Worm (Caenorhabditis elegans) whole organism, L4 larva: ENCODE data around the gene R02F2.9.
A peak's percentile ranks its signal among the peaks of the same experiment; 100 is the strongest.

Experiments
- F26F4.8 ChIP-seq: fragments of 200-800 bp; sonication (Bioruptor generic); conservative IDR thresholded peaks from 2 replicates; pipeline ENCODE4 v1.3.6; 2022; ENCODE audit warnings: missing genetic modification characterization, missing compliant biosample characterization
- R02D3.7 ChIP-seq: fragments of 150-350 bp; sonication (generic microtip); optimal IDR thresholded peaks from 3 replicates; lab custom pipeline; 2014; ENCODE audit warnings: missing biosample characterization, missing genetic modification characterization
- T20F7.1 ChIP-seq: fragments of 200-800 bp; sonication (Bioruptor generic); optimal IDR thresholded peaks from 2 replicates; lab custom pipeline; 2018; ENCODE audit warnings: mild to moderate bottlenecking, missing genetic modification characterization, missing compliant biosample characterization
- ZK546.5 ChIP-seq, 2 experiments: sonication (generic microtip); optimal IDR thresholded peaks; 2 replicates each; lab custom pipeline; 2017; ENCODE audit warnings: missing biosample characterization in 2 of 2, missing genetic modification characterization in 2 of 2
- aha-1 ChIP-seq: fragments of 150-350 bp; peaks from one replicate; lab custom pipeline; 2014; ENCODE audit warnings: missing biosample characterization, missing genetic modification characterization
- ama-1 ChIP-seq: fragments of 150-350 bp; optimal IDR thresholded peaks from 2 replicates; lab custom pipeline; 2014; ENCODE audit warnings: inconsistent platforms, mixed read lengths
- ceh-20 ChIP-seq: fragments of 200-800 bp; sonication (Bioruptor generic); IDR thresholded peaks from 2 replicates; pipeline ENCODE4 v1.3.6; 2022; ENCODE audit warnings: missing genetic modification reagents, missing genetic modification characterization, missing compliant biosample characterization
- ceh-32 ChIP-seq: sonication (generic microtip); optimal IDR thresholded peaks from 2 replicates; lab custom pipeline; 2016; ENCODE audit warnings: mild to moderate bottlenecking, missing genetic modification characterization, missing compliant biosample characterization; ENCODE audit not compliant: poor library complexity
- cey-2 ChIP-seq: sonication (generic microtip); optimal IDR thresholded peaks from 3 replicates; lab custom pipeline; 2017; ENCODE audit warnings: missing genetic modification characterization, mild to moderate bottlenecking, missing compliant biosample characterization, antibody characterized with exemption, borderline replicate concordance; ENCODE audit not compliant: insufficient read depth
- daf-16 ChIP-seq, 3 experiments: sonication (generic microtip); optimal IDR thresholded peaks; 2 replicates each; lab custom pipeline; 2016 to 2017; ENCODE audit warnings: missing genetic modification characterization in 3 of 3, missing genetic modification reagents in 3 of 3, mild to moderate bottlenecking in 2 of 3, missing compliant biosample characterization in 2 of 3, missing biosample characterization in 1 of 3, moderate library complexity in 1 of 3
- dmd-6 ChIP-seq: fragments of 200-800 bp; sonication (Bioruptor generic); IDR thresholded peaks from 2 replicates; pipeline ENCODE4 v1.3.6; 2022; ENCODE audit warnings: missing genetic modification reagents, missing genetic modification characterization, missing compliant biosample characterization
- dmd-9 ChIP-seq: fragments of 200-800 bp; sonication (Bioruptor generic); IDR thresholded peaks from 2 replicates; pipeline ENCODE4 v1.3.6; 2022; ENCODE audit warnings: missing genetic modification reagents, missing genetic modification characterization, missing compliant biosample characterization
- dve-1 ChIP-seq: sonication (generic microtip); optimal IDR thresholded peaks from 2 replicates; lab custom pipeline; 2017; ENCODE audit warnings: antibody characterized with exemption, mild to moderate bottlenecking, missing genetic modification characterization, missing compliant biosample characterization; ENCODE audit not compliant: insufficient read depth
- egl-43 ChIP-seq: fragments of 200-800 bp; sonication (Bioruptor generic); IDR thresholded peaks from 2 replicates; pipeline ENCODE4 v1.3.6; 2022; ENCODE audit warnings: missing genetic modification reagents, missing genetic modification characterization, missing compliant biosample characterization
- fkh-10 ChIP-seq: fragments of 150-350 bp; optimal IDR thresholded peaks from 2 replicates; lab custom pipeline; 2014; ENCODE audit warnings: missing biosample characterization, missing genetic modification reagents, missing genetic modification characterization
- fos-1 ChIP-seq: fragments of 150-350 bp; optimal IDR thresholded peaks from 2 replicates; lab custom pipeline; 2014; ENCODE audit warnings: missing biosample characterization, missing genetic modification characterization
- gei-8 ChIP-seq: fragments of 200-800 bp; sonication (Bioruptor generic); optimal IDR thresholded peaks from 2 replicates; lab custom pipeline; 2018; ENCODE audit warnings: mild to moderate bottlenecking, missing genetic modification characterization, missing compliant biosample characterization
- hif-1 ChIP-seq, 2 experiments: sonication (generic microtip); optimal IDR thresholded peaks; 2 replicates each; lab custom pipeline; 2016 to 2017; ENCODE audit warnings: missing compliant biosample characterization in 2 of 2, missing genetic modification characterization in 2 of 2, missing genetic modification reagents in 2 of 2, missing genotype in 2 of 2, mild to moderate bottlenecking in 1 of 2
- hlh-11 ChIP-seq: fragments of 200-800 bp; sonication (Bioruptor generic); optimal IDR thresholded peaks from 2 replicates; lab custom pipeline; 2018; ENCODE audit warnings: mild to moderate bottlenecking, missing genetic modification characterization, missing compliant biosample characterization
- hlh-30 ChIP-seq: sonication (generic microtip); optimal IDR thresholded peaks from 2 replicates; lab custom pipeline; 2017; ENCODE audit warnings: antibody characterized with exemption, mild to moderate bottlenecking, missing genetic modification characterization, missing compliant biosample characterization; ENCODE audit not compliant: insufficient read depth
- hmg-1.1 ChIP-seq: fragments of 200-800 bp; sonication (Bioruptor generic); IDR thresholded peaks from 2 replicates; pipeline ENCODE4 v1.3.6; 2022; ENCODE audit warnings: missing genetic modification reagents, missing genetic modification characterization, missing compliant biosample characterization
- lin-39 ChIP-seq: fragments of 150-350 bp; optimal IDR thresholded peaks from 2 replicates; lab custom pipeline; 2014; ENCODE audit warnings: missing biosample characterization, missing genetic modification reagents, missing genetic modification characterization
- lsy-2 ChIP-seq, 2 experiments: fragments of 150-350 bp in 1 of 2; sonication (generic microtip) in 1 of 2; optimal IDR thresholded peaks; 2 replicates each; lab custom pipeline; 2014 to 2017; ENCODE audit warnings: missing biosample characterization in 2 of 2, missing genetic modification characterization in 2 of 2
- mdl-1 ChIP-seq, 2 experiments: fragments of 150-350 bp in 1 of 2; sonication (generic microtip) in 1 of 2; optimal IDR thresholded peaks; 2 replicates each; lab custom pipeline; 2014 to 2017; ENCODE audit warnings: missing biosample characterization in 2 of 2, missing genetic modification characterization in 2 of 2
- mep-1 ChIP-seq: fragments of 150-350 bp; sonication (generic microtip); optimal IDR thresholded peaks from 3 replicates; lab custom pipeline; 2014; ENCODE audit warnings: missing biosample characterization, missing genetic modification characterization
- mes-2 ChIP-seq: sonication (generic microtip); optimal IDR thresholded peaks from 2 replicates; lab custom pipeline; 2016; ENCODE audit warnings: missing genotype, mild to moderate bottlenecking, missing genetic modification characterization, missing compliant biosample characterization; ENCODE audit not compliant: poor library complexity, severe bottlenecking
- mxl-3 ChIP-seq: fragments of 200-800 bp; sonication (Bioruptor generic); optimal IDR thresholded peaks from 2 replicates; lab custom pipeline; 2018; ENCODE audit warnings: mild to moderate bottlenecking, missing genetic modification characterization, missing compliant biosample characterization
- nhr-10 ChIP-seq: fragments of 150-350 bp; optimal IDR thresholded peaks from 2 replicates; lab custom pipeline; 2014; ENCODE audit warnings: missing biosample characterization, missing genetic modification characterization
- nhr-102 ChIP-seq: sonication (generic microtip); optimal IDR thresholded peaks from 2 replicates; lab custom pipeline; 2016; ENCODE audit warnings: mild to moderate bottlenecking, missing genetic modification characterization, moderate library complexity, missing compliant biosample characterization
- nhr-11 ChIP-seq: fragments of 150-350 bp; optimal IDR thresholded peaks from 2 replicates; lab custom pipeline; 2014; ENCODE audit warnings: missing biosample characterization, missing genetic modification characterization
- nhr-25 ChIP-seq: sonication (generic microtip); optimal IDR thresholded peaks from 2 replicates; lab custom pipeline; 2017; ENCODE audit warnings: missing genetic modification characterization, mild to moderate bottlenecking, missing compliant biosample characterization, antibody characterized with exemption, moderate library complexity, borderline replicate concordance; ENCODE audit not compliant: insufficient read depth
- nhr-28 ChIP-seq: fragments of 150-350 bp; optimal IDR thresholded peaks from 2 replicates; lab custom pipeline; 2014; ENCODE audit warnings: missing biosample characterization, missing genetic modification characterization
- nhr-41 ChIP-seq: fragments of 200-800 bp; sonication (Bioruptor generic); IDR thresholded peaks from 2 replicates; pipeline ENCODE4 v1.3.6; 2022; ENCODE audit warnings: missing genetic modification reagents, missing genetic modification characterization, missing compliant biosample characterization
- nhr-48 ChIP-seq: sonication (generic microtip); optimal IDR thresholded peaks from 2 replicates; lab custom pipeline; 2016; ENCODE audit warnings: mild to moderate bottlenecking, missing genetic modification characterization, missing compliant biosample characterization
- nhr-6 ChIP-seq: fragments of 150-350 bp; optimal IDR thresholded peaks from 2 replicates; lab custom pipeline; 2014; ENCODE audit warnings: missing biosample characterization, missing genetic modification characterization
- nhr-77 ChIP-seq: fragments of 150-350 bp; optimal IDR thresholded peaks from 2 replicates; lab custom pipeline; 2014; ENCODE audit warnings: missing biosample characterization, missing genetic modification characterization
- php-3 ChIP-seq: fragments of 200-800 bp; sonication (Bioruptor generic); IDR thresholded peaks from 2 replicates; pipeline ENCODE4 v1.3.6; 2022; ENCODE audit warnings: missing genetic modification reagents, missing genetic modification characterization, missing compliant biosample characterization
- rbr-2 ChIP-seq: sonication (generic microtip); optimal IDR thresholded peaks from 2 replicates; lab custom pipeline; 2016; ENCODE audit warnings: missing genotype, missing genetic modification characterization, missing compliant biosample characterization
- saeg-2 ChIP-seq: fragments of 200-800 bp; sonication (Bioruptor generic); IDR thresholded peaks from 2 replicates; pipeline ENCODE4 v1.3.6; 2022; ENCODE audit warnings: missing genetic modification reagents, missing genetic modification characterization, missing compliant biosample characterization
- set-16 ChIP-seq: fragments of 200-800 bp; sonication (Bioruptor generic); IDR thresholded peaks from 2 replicates; pipeline ENCODE4 v1.3.6; 2022; ENCODE audit warnings: missing genetic modification reagents, missing genetic modification characterization, missing compliant biosample characterization
- spr-3 ChIP-seq: fragments of 200-800 bp; sonication (Bioruptor generic); optimal IDR thresholded peaks from 2 replicates; lab custom pipeline; 2018; ENCODE audit warnings: mild to moderate bottlenecking, missing genetic modification characterization, missing compliant biosample characterization
- tra-1 ChIP-seq: fragments of 200-800 bp; sonication (Bioruptor generic); IDR thresholded peaks from 2 replicates; pipeline ENCODE4 v1.3.6; 2022; ENCODE audit warnings: missing genetic modification reagents, missing genetic modification characterization, missing compliant biosample characterization
- unc-62 ChIP-seq, 3 experiments: fragments of 150-350 bp in 1 of 3; sonication (generic microtip); optimal IDR thresholded peaks in 2 of 3; peaks in 1 of 3; 1 replicate in 1 of 3; 2 replicates in 2 of 3; lab custom pipeline; 2014 to 2017; ENCODE audit warnings: missing biosample characterization in 3 of 3, missing genetic modification characterization in 3 of 3, missing genetic modification reagents in 3 of 3, missing genotype in 1 of 3
- vab-7 ChIP-seq: fragments of 200-800 bp; sonication (Bioruptor generic); IDR thresholded peaks from 2 replicates; pipeline ENCODE4 v1.3.6; 2022; ENCODE audit warnings: missing genetic modification reagents, missing genetic modification characterization, missing compliant biosample characterization
- zfp-3 ChIP-seq: fragments of 200-800 bp; sonication (Bioruptor generic); conservative IDR thresholded peaks from 2 replicates; pipeline ENCODE4 v1.3.6; 2022; ENCODE audit warnings: missing genetic modification reagents, missing genetic modification characterization, missing compliant biosample characterization
- zip-2 ChIP-seq: fragments of 150-350 bp; optimal IDR thresholded peaks from 2 replicates; lab custom pipeline; 2014; ENCODE audit warnings: missing biosample characterization, missing genetic modification characterization
- ztf-7 ChIP-seq: fragments of 150-350 bp; optimal IDR thresholded peaks from 2 replicates; lab custom pipeline; 2014; ENCODE audit warnings: missing biosample characterization, missing genetic modification characterization

The R02F2.9 gene

DNA sequence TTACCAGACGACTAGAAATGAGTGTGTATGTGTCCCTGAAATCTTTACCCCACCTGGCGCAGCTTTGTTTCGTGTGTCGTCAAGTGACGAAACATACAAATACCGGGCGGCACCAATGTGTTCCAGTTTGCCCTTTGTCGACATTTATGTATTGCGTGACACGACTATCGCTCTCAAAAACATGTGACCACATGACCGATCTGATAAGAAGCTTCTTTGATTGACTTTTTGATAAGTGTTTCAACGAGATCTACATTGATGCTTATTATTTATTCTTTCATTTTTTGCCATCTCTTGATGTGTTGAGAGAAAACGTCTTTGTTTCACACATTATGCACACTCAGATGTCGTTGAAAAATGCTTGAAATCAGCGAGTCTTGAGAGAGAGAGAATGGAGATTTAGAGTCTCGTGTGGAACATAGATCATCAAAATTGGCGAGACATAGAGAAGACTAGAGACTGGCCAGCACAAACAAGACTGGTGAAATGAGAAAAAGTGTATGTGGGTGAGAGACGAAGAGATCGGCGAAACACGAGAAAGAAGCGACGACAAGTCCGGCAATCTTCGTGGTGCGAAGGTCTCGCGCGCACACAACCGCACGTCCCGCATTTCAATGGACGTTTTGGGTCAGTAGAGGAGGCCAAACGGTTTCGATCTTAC, 4.1 kb downstream of the R02F2.9 start:
- no peak for TF ChIP-seq gei-8 (GFP tag; lab: Kevin White, UChicago)
- 0 out of 2 replicates have a peak, but pooled peaks have one; percentile 30 for TF ChIP-seq zfp-3 (GFP tag; lab: Robert Waterston, UW)
- peak; percentile 27 for TF ChIP-seq lin-39 (tag; lab: Kevin White, UChicago)
- no peak for TF ChIP-seq daf-16 (GFP tag; optimal IDR thresholded peaks at IDR 0.05; lab: Kevin White, UChicago)
- peak; percentile 83 for TF ChIP-seq daf-16 (tag; optimal IDR thresholded peaks at IDR 0.05; lab: Kevin White, UChicago)
- no peak for TF ChIP-seq R02D3.7 (tag; lab: Kevin White, UChicago)
- peak; percentile 93 for TF ChIP-seq ztf-7 (tag; lab: Kevin White, UChicago)
- no peak for TF ChIP-seq ceh-20 (GFP tag; lab: Robert Waterston, UW)
- TF ChIP-seq set-16 (GFP tag; lab: Robert Waterston, UW), result peak; percentile 43; the same call in 1 of the 2 replicates
- TF ChIP-seq aha-1 (tag; lab: Kevin White, UChicago), result peak; percentile 98
- peak; percentile 46 for TF ChIP-seq fkh-10 (GFP tag; lab: Kevin White, UChicago)
- peak; percentile 66 for TF ChIP-seq mes-2 (tag; lab: Kevin White, UChicago)
- peak in 1 of 2 experiments; percentile 48 for TF ChIP-seq hif-1 (tag; optimal IDR thresholded peaks at IDR 0.05; lab: Kevin White, UChicago)
- peak; percentile 49 for TF ChIP-seq nhr-48 (tag; lab: Kevin White, UChicago)
- TF ChIP-seq T20F7.1 (GFP tag; lab: Kevin White, UChicago), result peak; percentile 85
- TF ChIP-seq nhr-10 (tag; lab: Kevin White, UChicago), result peak; percentile 65
- TF ChIP-seq vab-7 (GFP tag; lab: Robert Waterston, UW), result no peak
- TF ChIP-seq php-3 (GFP tag; lab: Robert Waterston, UW), result peak; percentile 79
- TF ChIP-seq zip-2 (tag; lab: Kevin White, UChicago), result no peak
- TF ChIP-seq saeg-2 (GFP tag; lab: Robert Waterston, UW), result no peak
- peak; percentile 45 for TF ChIP-seq nhr-77 (tag; lab: Kevin White, UChicago)
- peak; percentile 57 for TF ChIP-seq nhr-25
- TF ChIP-seq F26F4.8 (GFP tag; lab: Robert Waterston, UW), result no peak
- peak; percentile 49; the same call in 1 of the 2 replicates for TF ChIP-seq hmg-1.1 (GFP tag; lab: Robert Waterston, UW)
- TF ChIP-seq rbr-2, result peak; percentile 4
- no peak for TF ChIP-seq ceh-32 (tag; lab: Kevin White, UChicago)
- no peak for TF ChIP-seq ZK546.5 (tag; optimal IDR thresholded peaks at IDR 0.05; lab: Kevin White, UChicago)
- 0 out of 2 replicates have a peak, but pooled peaks have one; percentile 30 for TF ChIP-seq nhr-41
- TF ChIP-seq nhr-11 (tag; lab: Kevin White, UChicago), result peak; percentile 46
- peak; percentile 49 for TF ChIP-seq mep-1
- peak; percentile 33; the same call in 1 of the 2 replicates for TF ChIP-seq tra-1 (GFP tag; lab: Robert Waterston, UW)
- peak; percentile 67 for TF ChIP-seq nhr-28 (tag; lab: Kevin White, UChicago)
- TF ChIP-seq cey-2, result peak; percentile 34
- peak; percentile 57 to 63 for TF ChIP-seq lsy-2 (tag; optimal IDR thresholded peaks at IDR 0.05; lab: Kevin White, UChicago)
- peak; percentile 32; the same call in 1 of the 2 replicates for TF ChIP-seq egl-43 (GFP tag; lab: Robert Waterston, UW)
- TF ChIP-seq mdl-1 (tag; optimal IDR thresholded peaks at IDR 0.05; lab: Kevin White, UChicago), result peak; percentile 7 to 83
- peak; percentile 76 for TF ChIP-seq dmd-6 (GFP tag; lab: Robert Waterston, UW)
- peak; percentile 42 for TF ChIP-seq nhr-102 (tag; lab: Kevin White, UChicago)
- TF ChIP-seq hlh-30 (tag; lab: Kevin White, UChicago), result peak; percentile 91
- TF ChIP-seq spr-3, result no peak
- TF ChIP-seq dmd-9 (GFP tag; lab: Robert Waterston, UW), result no peak
- peak; percentile 94 for TF ChIP-seq hlh-11 (tag; lab: Kevin White, UChicago)
- TF ChIP-seq unc-62 (GFP tag; optimal IDR thresholded peaks at IDR 0.05 in 1 of 2; lab: Kevin White, UChicago), result peak; percentile 8 to 74
- no peak for TF ChIP-seq unc-62 (tag; optimal IDR thresholded peaks at IDR 0.05; lab: Kevin White, UChicago)
- peak; percentile 58 for TF ChIP-seq mxl-3
- TF ChIP-seq dve-1 (tag; lab: Kevin White, UChicago), result peak; percentile 92
- peak; percentile 77 for TF ChIP-seq ama-1
- peak; percentile 32 for TF ChIP-seq nhr-6 (tag; lab: Kevin White, UChicago)
- TF ChIP-seq fos-1, result no peak
